Worm (Caenorhabditis elegans): ENCODE results near the gene ipla-3.

Gene ipla-3

DNA sequence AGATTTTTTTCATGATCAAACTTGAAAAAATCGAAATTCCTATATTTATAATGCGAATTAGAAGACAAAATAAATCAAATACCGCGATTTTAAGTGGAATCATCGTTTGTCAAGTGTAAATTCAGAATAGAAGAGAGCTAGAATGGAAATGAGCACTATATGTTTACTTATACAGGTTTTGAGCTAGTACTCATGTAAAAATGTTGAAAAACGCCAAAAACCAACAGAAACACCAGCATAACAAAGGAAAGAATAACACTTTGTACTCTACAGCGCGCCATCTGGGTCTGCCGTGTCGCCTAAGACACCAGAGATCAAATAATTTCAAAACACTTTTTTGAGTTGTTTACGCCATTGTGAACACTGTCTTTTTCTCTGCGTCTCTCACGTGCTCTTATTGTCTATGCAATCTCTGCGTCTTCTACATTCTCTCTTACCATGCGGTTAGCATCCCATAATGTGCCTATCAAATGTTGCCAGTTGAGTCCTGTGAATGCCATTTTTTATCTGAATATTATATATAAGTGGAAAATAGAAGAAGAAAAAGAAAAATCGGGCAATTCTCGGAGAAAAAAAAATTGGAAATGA, at the start of gene ipla-3:
TSS of gene ipla-3 (minus strand) at position 510 of the 588 bp plus-strand sequence.
- TF ChIP-seq tlf-1 (GFP tag; optimal IDR thresholded peaks at IDR 0.05): peak; percentile 37
- TF ChIP-seq repo-1 (tag; optimal IDR thresholded peaks at IDR 0.05): peak; percentile 30
- no peak for TF ChIP-seq ets-4 (GFP tag; optimal IDR thresholded peaks at IDR 0.05)
- no peak for TF ChIP-seq B0019.2 (GFP tag; conservative IDR thresholded peaks at IDR 0.05)
- peak; percentile 79 for TF ChIP-seq cebp-1 (GFP tag; IDR thresholded peaks at IDR 0.05)
- TF ChIP-seq cebp-1 (tag; optimal IDR thresholded peaks at IDR 0.05): peak; percentile 90
- TF ChIP-seq let-607 (tag; optimal IDR thresholded peaks at IDR 0.05): peak in 1 of 2 experiments; percentile 23
- TF ChIP-seq nfyb-1 (GFP tag; IDR thresholded peaks at IDR 0.05): 0 out of 2 replicates have a peak, but pooled peaks have one; percentile 51
- no peak for TF ChIP-seq B0035.1 (tag; optimal IDR thresholded peaks at IDR 0.05)
- no peak for TF ChIP-seq egl-18 (GFP tag; IDR thresholded peaks at IDR 0.05)
- TF ChIP-seq F55B11.4 (tag; optimal IDR thresholded peaks at IDR 0.05; ENCODE audit: borderline replicate concordance, insufficient read depth): no peak
- no peak for TF ChIP-seq athp-1 (tag; optimal IDR thresholded peaks at IDR 0.05)
- TF ChIP-seq dpl-1 (GFP tag; optimal IDR thresholded peaks at IDR 0.05): no peak
- TF ChIP-seq aptf-2 (GFP tag; conservative IDR thresholded peaks at IDR 0.05): no peak
- TF ChIP-seq ztf-22 (GFP tag; optimal IDR thresholded peaks at IDR 0.05): no peak
- TF ChIP-seq lin-40 (tag; optimal IDR thresholded peaks at IDR 0.05): peak; percentile 75
- TF ChIP-seq ztf-6 (GFP tag; IDR thresholded peaks at IDR 0.05): no peak
- peak; percentile 49; the same call in 1 of the 2 replicates for TF ChIP-seq mcd-1 (GFP tag; IDR thresholded peaks at IDR 0.05)
- no peak for TF ChIP-seq F49E8.2 (tag; optimal IDR thresholded peaks at IDR 0.05; ENCODE audit: insufficient read depth)
- 0 out of 2 replicates have a peak, but pooled peaks have one; percentile 21 for TF ChIP-seq D2030.7 (GFP tag; IDR thresholded peaks at IDR 0.05)
- TF ChIP-seq efl-1 (GFP tag; optimal IDR thresholded peaks at IDR 0.05): peak; percentile 32
- peak; percentile 64 for TF ChIP-seq atf-7 (tag; optimal IDR thresholded peaks at IDR 0.05)
- peak; percentile 25 for TF ChIP-seq ZK185.1 (tag; optimal IDR thresholded peaks at IDR 0.05; ENCODE audit: poor library complexity, severe bottlenecking)
- TF ChIP-seq ceh-27 (GFP tag; optimal IDR thresholded peaks at IDR 0.05): peak; percentile 77
- TF ChIP-seq gei-17 (GFP tag; optimal IDR thresholded peaks at IDR 0.05): no peak
- peak; percentile 75 for TF ChIP-seq attf-5 (GFP tag; optimal IDR thresholded peaks at IDR 0.05)
- TF ChIP-seq T26A5.8 (tag; optimal IDR thresholded peaks at IDR 0.05): no peak
- peak; percentile 75 for TF ChIP-seq chd-7 (tag; optimal IDR thresholded peaks at IDR 0.05)
- no peak for TF ChIP-seq zim-3 (tag; optimal IDR thresholded peaks at IDR 0.05)
- TF ChIP-seq pha-4 (tag; optimal IDR thresholded peaks at IDR 0.05): peak; percentile 57
- peak; percentile 72 for TF ChIP-seq K12H6.12 (tag; optimal IDR thresholded peaks at IDR 0.05)
- TF ChIP-seq madf-10 (tag; optimal IDR thresholded peaks at IDR 0.05): peak; percentile 70
- no peak for TF ChIP-seq unc-130 (GFP tag; optimal IDR thresholded peaks at IDR 0.05)
- TF ChIP-seq dox-1 (GFP tag; IDR thresholded peaks at IDR 0.05): peak; percentile 77
- TF ChIP-seq nfya-1 (tag; optimal IDR thresholded peaks at IDR 0.05; ENCODE audit: borderline replicate concordance, insufficient read depth): no peak
- TF ChIP-seq lin-35 (GFP tag; optimal IDR thresholded peaks at IDR 0.05): peak in 1 of 3 experiments; percentile 26
- peak; percentile 51 for TF ChIP-seq lin-54 (GFP tag; optimal IDR thresholded peaks at IDR 0.05)
- peak; percentile 43 for TF ChIP-seq sptf-2 (GFP tag; optimal IDR thresholded peaks at IDR 0.05)
- TF ChIP-seq hmg-1.2 (GFP tag; IDR thresholded peaks at IDR 0.05): peak; percentile 94
- peak; percentile 64; the same call in 1 of the 2 replicates for TF ChIP-seq egl-44 (GFP tag; IDR thresholded peaks at IDR 0.05)
- TF ChIP-seq ceh-40 (GFP tag; IDR thresholded peaks at IDR 0.05): no peak
- TF ChIP-seq F52B5.7 (tag; optimal IDR thresholded peaks at IDR 0.05): no peak
- no peak for TF ChIP-seq Y53F4B.3 (GFP tag; IDR thresholded peaks at IDR 0.05)
- TF ChIP-seq tbp1 (GFP tag; optimal IDR thresholded peaks at IDR 0.05): peak; percentile 50
- no peak for TF ChIP-seq akir-1 (GFP tag; optimal IDR thresholded peaks at IDR 0.05)
- peak; percentile 1 for TF ChIP-seq unc-62 (GFP tag; optimal IDR thresholded peaks at IDR 0.05)
- TF ChIP-seq nhr-80 (tag; optimal IDR thresholded peaks at IDR 0.05): peak; percentile 92
- TF ChIP-seq ceh-58 (GFP tag; IDR thresholded peaks at IDR 0.05): no peak
